Fruit fly (Drosophila melanogaster): ENCODE data around the gene Ugt303B1.

DNA sequence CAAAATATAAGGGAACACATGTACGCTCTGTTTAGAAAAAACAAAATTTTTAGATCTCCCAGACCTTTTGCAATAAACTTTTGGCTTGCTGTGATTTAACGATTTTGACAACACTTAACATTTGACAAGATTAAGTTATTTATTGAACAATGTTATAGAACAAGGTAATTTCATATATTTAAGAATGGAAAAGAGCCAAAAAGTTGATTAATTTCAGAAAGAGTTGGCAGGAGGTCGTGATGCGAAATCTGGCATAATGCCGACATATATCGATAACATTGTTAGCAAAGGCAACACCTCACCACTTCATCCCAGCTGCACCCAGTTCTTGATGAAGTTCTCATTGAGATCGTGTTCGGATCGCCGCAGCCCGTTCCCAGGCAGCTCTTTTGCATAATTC, 29.1 kb downstream of the Ugt303B1 start, which contains the start of gene CG34289:
- no peak for TF ChIP-seq psq (optimal IDR thresholded peaks at IDR 0.05)
- no peak for TF ChIP-seq Sin3A (optimal IDR thresholded peaks at IDR 0.05)
- no peak for TF ChIP-seq insv (optimal IDR thresholded peaks at IDR 0.05)
- no peak for TF ChIP-seq h (optimal IDR thresholded peaks at IDR 0.05)

Data from Kc167 (cell line).